Fruit fly (Drosophila melanogaster) whole organism, wandering third instar larva: Measurements from ENCODE around the gene CCHa2.

Experiments
- Abd-B ChIP-seq: fragments of >200 bp; optimal IDR thresholded peaks from 2 replicates; lab custom pipeline; 2017; ENCODE audit warnings: missing biosample characterization, missing genetic modification characterization
- CG32264 ChIP-seq: fragments of 200-800 bp; sonication (Bioruptor generic); optimal IDR thresholded peaks from 2 replicates; lab custom pipeline; 2016; ENCODE audit warnings: missing biosample characterization, missing genetic modification characterization
- CG9705 ChIP-seq: fragments of 200-800 bp; sonication (Bioruptor generic); optimal IDR thresholded peaks from 2 replicates; lab custom pipeline; 2018; ENCODE audit warnings: missing biosample characterization, mild to moderate bottlenecking, missing genetic modification characterization
- CrebA ChIP-seq: fragments of 200-800 bp; sonication (Bioruptor generic); optimal IDR thresholded peaks from 2 replicates; lab custom pipeline; 2016; ENCODE audit warnings: missing biosample characterization, mild to moderate bottlenecking, missing genetic modification characterization, borderline replicate concordance
- Dfd ChIP-seq: fragments of >200 bp; optimal IDR thresholded peaks from 2 replicates; lab custom pipeline; 2017; ENCODE audit warnings: missing biosample characterization, missing genetic modification characterization
- Dif ChIP-seq: fragments of 200-275, 200-300 bp; sonication (Bioruptor generic); optimal IDR thresholded peaks from 2 replicates; lab custom pipeline; 2018; ENCODE audit warnings: missing biosample characterization, missing genetic modification characterization; ENCODE audit not compliant: partially characterized antibody
- GATAd ChIP-seq: sonication (Bioruptor generic); optimal IDR thresholded peaks from 2 replicates; lab custom pipeline; 2016; ENCODE audit warnings: missing biosample characterization, missing genetic modification characterization
- HLH106 ChIP-seq: fragments of 200-800 bp; optimal IDR thresholded peaks from 3 replicates; lab custom pipeline; 2019; ENCODE audit warnings: missing biosample characterization, mild to moderate bottlenecking, missing genetic modification characterization, moderate library complexity
- Hnf4 ChIP-seq: fragments of 200-800 bp; sonication (Bioruptor generic); optimal IDR thresholded peaks from 2 replicates; lab custom pipeline; 2016; ENCODE audit warnings: missing biosample characterization, mild to moderate bottlenecking, missing genetic modification characterization
- Hr78 ChIP-seq: fragments of >200 bp; optimal IDR thresholded peaks from 2 replicates; lab custom pipeline; 2017; ENCODE audit warnings: missing biosample characterization, missing genetic modification characterization
- Hr83 ChIP-seq: fragments of 200-300 bp; sonication (Bioruptor generic); optimal IDR thresholded peaks from 2 replicates; lab custom pipeline; 2016; ENCODE audit warnings: missing biosample characterization, mild to moderate bottlenecking, missing genetic modification characterization, moderate library complexity; ENCODE audit not compliant: poor library complexity, severe bottlenecking
- Jra ChIP-seq: sonication (Bioruptor generic); optimal IDR thresholded peaks from 2 replicates; lab custom pipeline; 2016; ENCODE audit warnings: missing biosample characterization, missing genetic modification characterization
- Mio ChIP-seq: sonication (Bioruptor generic); optimal IDR thresholded peaks from 2 replicates; lab custom pipeline; 2016; ENCODE audit warnings: missing biosample characterization, missing genetic modification characterization
- Myc ChIP-seq: fragments of >200 bp; optimal IDR thresholded peaks from 2 replicates; lab custom pipeline; 2017
- N ChIP-seq: fragments of >200 bp; optimal IDR thresholded peaks from 2 replicates; lab custom pipeline; 2018; ENCODE audit warnings: missing biosample characterization, missing external identifiers, missing genetic modification characterization
- OdsH ChIP-seq: fragments of 200-800 bp; sonication (Bioruptor generic); optimal IDR thresholded peaks from 2 replicates; lab custom pipeline; 2016; ENCODE audit warnings: missing biosample characterization, mild to moderate bottlenecking, missing genetic modification characterization
- Rel ChIP-seq, 2 experiments: fragments of 200-800 bp; sonication (Bioruptor generic) in 1 of 2; optimal IDR thresholded peaks; 2 replicates in 1 of 2; 3 replicates in 1 of 2; lab custom pipeline; 2016 to 2019; ENCODE audit warnings: mild to moderate bottlenecking in 2 of 2, missing biosample characterization in 2 of 2, missing genetic modification characterization in 2 of 2, moderate library complexity in 1 of 2
- Sp1 ChIP-seq: fragments of 200-800 bp; sonication (Bioruptor generic); optimal IDR thresholded peaks from 3 replicates; lab custom pipeline; 2019; ENCODE audit warnings: missing biosample characterization, mild to moderate bottlenecking, missing genetic modification characterization, moderate library complexity
- Vsx2 ChIP-seq: fragments of 200-300, 225-300 bp; sonication (Bioruptor generic); optimal IDR thresholded peaks from 2 replicates; lab custom pipeline; 2018; ENCODE audit warnings: missing biosample characterization, missing genetic modification characterization; ENCODE audit not compliant: partially characterized antibody
- br ChIP-seq: fragments of 200-800 bp; sonication (Bioruptor generic); optimal IDR thresholded peaks from 2 replicates; lab custom pipeline; 2016; ENCODE audit warnings: missing biosample characterization, missing genetic modification characterization
- brk ChIP-seq: fragments of 200-800 bp; sonication (Bioruptor generic); optimal IDR thresholded peaks from 2 replicates; lab custom pipeline; 2016; ENCODE audit warnings: missing biosample characterization, mild to moderate bottlenecking, missing genetic modification characterization
- dl ChIP-seq, 2 experiments: fragments of 175-275, 200-275 bp in 1 of 2; fragments of 200-275 bp in 1 of 2; sonication (Bioruptor generic); optimal IDR thresholded peaks; lab custom pipeline; 2018; ENCODE audit warnings: mild to moderate bottlenecking in 2 of 2, missing biosample characterization in 2 of 2, missing genetic modification characterization in 2 of 2, moderate library complexity in 2 of 2; ENCODE audit not compliant: partially characterized antibody in 2 of 2, insufficient read depth in 1 of 2
- dmrt93B ChIP-seq: fragments of 200-800 bp; sonication (Bioruptor generic); optimal IDR thresholded peaks from 2 replicates; lab custom pipeline; 2018; ENCODE audit warnings: missing biosample characterization, mild to moderate bottlenecking, missing genetic modification characterization
- dsf ChIP-seq: sonication (Bioruptor generic); optimal IDR thresholded peaks from 2 replicates; lab custom pipeline; 2016; ENCODE audit warnings: missing biosample characterization, missing genetic modification characterization, borderline replicate concordance
- ey ChIP-seq: fragments of 200-800 bp; sonication (Bioruptor generic); optimal IDR thresholded peaks from 2 replicates; lab custom pipeline; 2016; ENCODE audit warnings: missing biosample characterization, missing genetic modification characterization
- foxo ChIP-seq, 2 experiments: fragments of 200-800 bp; sonication (Bioruptor generic); optimal IDR thresholded peaks; 2 replicates in 1 of 2; 3 replicates in 1 of 2; lab custom pipeline; 2016 to 2017; ENCODE audit warnings: missing biosample characterization in 2 of 2, missing genetic modification characterization in 2 of 2
- fru ChIP-seq: fragments of 200-800 bp; sonication (Bioruptor generic); optimal IDR thresholded peaks from 3 replicates; lab custom pipeline; 2016; ENCODE audit warnings: missing biosample characterization, mild to moderate bottlenecking, missing genetic modification characterization
- h ChIP-seq: fragments of 200-800 bp; sonication (Bioruptor generic); optimal IDR thresholded peaks from 3 replicates; lab custom pipeline; 2016; ENCODE audit warnings: missing biosample characterization, mild to moderate bottlenecking, missing genetic modification characterization
- jim ChIP-seq: fragments of 175-275, 200-325 bp; sonication (Bioruptor generic); optimal IDR thresholded peaks from 2 replicates; lab custom pipeline; 2016; ENCODE audit warnings: missing biosample characterization, mild to moderate bottlenecking, missing genetic modification characterization
- lola ChIP-seq: fragments of >200 bp; optimal IDR thresholded peaks from 2 replicates; lab custom pipeline; 2017; ENCODE audit warnings: missing biosample characterization, missing genetic modification characterization
- pan ChIP-seq: fragments of >200 bp; optimal IDR thresholded peaks from 2 replicates; lab custom pipeline; 2017
- psq ChIP-seq: fragments of 200-800 bp; sonication (Bioruptor generic); optimal IDR thresholded peaks from 3 replicates; lab custom pipeline; 2017; ENCODE audit warnings: missing biosample characterization, mild to moderate bottlenecking, missing genetic modification characterization, moderate library complexity
- rgr ChIP-seq: fragments of 200-800 bp; sonication (Bioruptor generic); optimal IDR thresholded peaks from 3 replicates; lab custom pipeline; 2016; ENCODE audit warnings: missing biosample characterization, mild to moderate bottlenecking, missing genetic modification characterization
- sage ChIP-seq: fragments of 200-800 bp; sonication (Bioruptor generic); optimal IDR thresholded peaks from 2 replicates; lab custom pipeline; 2016; ENCODE audit warnings: missing biosample characterization, mild to moderate bottlenecking, missing genetic modification characterization
- sv ChIP-seq: fragments of 200-800 bp; sonication (Bioruptor generic); optimal IDR thresholded peaks from 3 replicates; lab custom pipeline; 2016; ENCODE audit warnings: missing biosample characterization, missing genetic modification characterization
- tai ChIP-seq: sonication (Bioruptor generic); optimal IDR thresholded peaks from 2 replicates; lab custom pipeline; 2016; ENCODE audit warnings: missing biosample characterization, missing genetic modification characterization
- usp ChIP-seq: fragments of >200 bp; optimal IDR thresholded peaks from 2 replicates; lab custom pipeline; 2017; ENCODE audit warnings: missing biosample characterization, missing genetic modification characterization
- woc ChIP-seq: sonication (Bioruptor generic); optimal IDR thresholded peaks from 2 replicates; lab custom pipeline; 2016; ENCODE audit warnings: missing biosample characterization, mild to moderate bottlenecking, missing genetic modification characterization

Gene CCHa2

dm6 chr3R:13369348-13369747 lies 25.6 kb downstream of the CCHa2 start, which contains the start of gene CheA87a:
Gene CheA87a, plus strand, starts transcription at chr3R:13369648.
- TF ChIP-seq psq (GFP tag; lab: Kevin White, UChicago) (no peak), dsf (GFP tag; lab: Kevin White, UChicago) (no peak), Abd-B (GFP tag; lab: Kevin White, UChicago) (no peak), Rel (GFP tag; optimal IDR thresholded peaks at IDR 0.05; lab: Kevin White, UChicago) (no peak), Rel (tag; optimal IDR thresholded peaks at IDR 0.05; lab: Kevin White, UChicago) (no peak), usp (GFP tag; lab: Kevin White, UChicago) (no peak), Vsx2 (GFP tag; lab: Kevin White, UChicago) (no peak), Dif (GFP tag; lab: Kevin White, UChicago) (no peak), CG9705 (no peak), h (no peak), brk (no peak)

dm6 chr3R:13366561-13367518 lies 28.2 kb downstream of the CCHa2 start, which contains the start of gene Elp6:
Gene Elp6, minus strand, starts transcription at chr3R:13366910.
- no peak for TF ChIP-seq pan
- TF ChIP-seq Jra (GFP tag; lab: Kevin White, UChicago) = peak; percentile 80
- peak; percentile 73 for TF ChIP-seq dsf (GFP tag; lab: Kevin White, UChicago)
- no peak for TF ChIP-seq Hr78
- peak; percentile 68 for TF ChIP-seq brk
- peak; percentile 85 for TF ChIP-seq tai
- TF ChIP-seq CG32264 = peak; percentile 32
- TF ChIP-seq lola (GFP tag; lab: Kevin White, UChicago) = no peak
- TF ChIP-seq Myc (lab: Kevin White, UChicago) = no peak
- no peak for TF ChIP-seq Dfd
- peak; percentile 79 for TF ChIP-seq OdsH
- TF ChIP-seq Abd-B (GFP tag; lab: Kevin White, UChicago) = no peak
- TF ChIP-seq foxo (GFP tag; optimal IDR thresholded peaks at IDR 0.05; lab: Kevin White, UChicago) = peak in 1 of 2 experiments; percentile 88
- TF ChIP-seq br (GFP tag; lab: Kevin White, UChicago) = peak; percentile 69
- TF ChIP-seq jim = no peak
- peak; percentile 64 for TF ChIP-seq CG9705
- TF ChIP-seq Rel (GFP tag; optimal IDR thresholded peaks at IDR 0.05; lab: Kevin White, UChicago) = no peak
- TF ChIP-seq Rel (tag; optimal IDR thresholded peaks at IDR 0.05; lab: Kevin White, UChicago) = no peak
- TF ChIP-seq Dif (GFP tag; lab: Kevin White, UChicago) = no peak
- peak; percentile 77 for TF ChIP-seq psq (GFP tag; lab: Kevin White, UChicago)
- TF ChIP-seq rgr (GFP tag; lab: Kevin White, UChicago) = peak; percentile 79
- peak; percentile 82 for TF ChIP-seq dmrt93B
- peak; percentile 62 for TF ChIP-seq GATAd (GFP tag; lab: Kevin White, UChicago)
- TF ChIP-seq woc (GFP tag; lab: Kevin White, UChicago) = peak; percentile 72
- peak; percentile 79 for TF ChIP-seq Sp1
- TF ChIP-seq usp (GFP tag; lab: Kevin White, UChicago) = no peak
- peak; percentile 78 for TF ChIP-seq ey (GFP tag; lab: Kevin White, UChicago)
- TF ChIP-seq dl (GFP tag; optimal IDR thresholded peaks at IDR 0.05; lab: Kevin White, UChicago; ENCODE audit: insufficient read depth in 1 of 2, partially characterized antibody in 2 of 2) = no peak
- peak; percentile 24 for TF ChIP-seq sage (GFP tag; lab: Kevin White, UChicago)
- TF ChIP-seq Hnf4 (GFP tag; lab: Kevin White, UChicago) = peak; percentile 71
- no peak for TF ChIP-seq N
- no peak for TF ChIP-seq CrebA (GFP tag; lab: Kevin White, UChicago)
- TF ChIP-seq HLH106 = peak; percentile 77
- peak; percentile 80 for TF ChIP-seq h
- TF ChIP-seq Hr83 (GFP tag; lab: Kevin White, UChicago) = no peak
- TF ChIP-seq Vsx2 (GFP tag; lab: Kevin White, UChicago) = no peak
- TF ChIP-seq fru (GFP tag; lab: Kevin White, UChicago) = peak; percentile 82
- no peak for TF ChIP-seq Mio (GFP tag; lab: Kevin White, UChicago)
- peak; percentile 54 for TF ChIP-seq sv (GFP tag; lab: Kevin White, UChicago)
- TF ChIP-seq, all 38 proteins: peak for 22
